Fruit fly (Drosophila melanogaster) whole organism, wandering third instar larva: ENCODE data around the gene CG32280.

Source experiments
- Abd-B ChIP-seq: fragments of >200 bp; optimal IDR thresholded peaks from 2 replicates; lab custom pipeline; 2017; ENCODE audit warnings: missing biosample characterization, missing genetic modification characterization
- CG32264 ChIP-seq: fragments of 200-800 bp; sonication (Bioruptor generic); optimal IDR thresholded peaks from 2 replicates; lab custom pipeline; 2016; ENCODE audit warnings: missing biosample characterization, missing genetic modification characterization
- CG9705 ChIP-seq: fragments of 200-800 bp; sonication (Bioruptor generic); optimal IDR thresholded peaks from 2 replicates; lab custom pipeline; 2018; ENCODE audit warnings: missing biosample characterization, mild to moderate bottlenecking, missing genetic modification characterization
- CrebA ChIP-seq: fragments of 200-800 bp; sonication (Bioruptor generic); optimal IDR thresholded peaks from 2 replicates; lab custom pipeline; 2016; ENCODE audit warnings: missing biosample characterization, mild to moderate bottlenecking, missing genetic modification characterization, borderline replicate concordance
- Dif ChIP-seq: fragments of 200-275, 200-300 bp; sonication (Bioruptor generic); optimal IDR thresholded peaks from 2 replicates; lab custom pipeline; 2018; ENCODE audit warnings: missing biosample characterization, missing genetic modification characterization; ENCODE audit not compliant: partially characterized antibody
- HLH106 ChIP-seq: fragments of 200-800 bp; optimal IDR thresholded peaks from 3 replicates; lab custom pipeline; 2019; ENCODE audit warnings: missing biosample characterization, mild to moderate bottlenecking, missing genetic modification characterization, moderate library complexity
- Hr78 ChIP-seq: fragments of >200 bp; optimal IDR thresholded peaks from 2 replicates; lab custom pipeline; 2017; ENCODE audit warnings: missing biosample characterization, missing genetic modification characterization
- Hr83 ChIP-seq: fragments of 200-300 bp; sonication (Bioruptor generic); optimal IDR thresholded peaks from 2 replicates; lab custom pipeline; 2016; ENCODE audit warnings: missing biosample characterization, mild to moderate bottlenecking, missing genetic modification characterization, moderate library complexity; ENCODE audit not compliant: poor library complexity, severe bottlenecking
- Mio ChIP-seq: sonication (Bioruptor generic); optimal IDR thresholded peaks from 2 replicates; lab custom pipeline; 2016; ENCODE audit warnings: missing biosample characterization, missing genetic modification characterization
- N ChIP-seq: fragments of >200 bp; optimal IDR thresholded peaks from 2 replicates; lab custom pipeline; 2018; ENCODE audit warnings: missing biosample characterization, missing external identifiers, missing genetic modification characterization
- OdsH ChIP-seq: fragments of 200-800 bp; sonication (Bioruptor generic); optimal IDR thresholded peaks from 2 replicates; lab custom pipeline; 2016; ENCODE audit warnings: missing biosample characterization, mild to moderate bottlenecking, missing genetic modification characterization
- Rel ChIP-seq, 2 experiments: fragments of 200-800 bp; sonication (Bioruptor generic) in 1 of 2; optimal IDR thresholded peaks; 2 replicates in 1 of 2; 3 replicates in 1 of 2; lab custom pipeline; 2016 to 2019; ENCODE audit warnings: mild to moderate bottlenecking in 2 of 2, missing biosample characterization in 2 of 2, missing genetic modification characterization in 2 of 2, moderate library complexity in 1 of 2
- Sp1 ChIP-seq: fragments of 200-800 bp; sonication (Bioruptor generic); optimal IDR thresholded peaks from 3 replicates; lab custom pipeline; 2019; ENCODE audit warnings: missing biosample characterization, mild to moderate bottlenecking, missing genetic modification characterization, moderate library complexity
- Vsx2 ChIP-seq: fragments of 200-300, 225-300 bp; sonication (Bioruptor generic); optimal IDR thresholded peaks from 2 replicates; lab custom pipeline; 2018; ENCODE audit warnings: missing biosample characterization, missing genetic modification characterization; ENCODE audit not compliant: partially characterized antibody
- br ChIP-seq: fragments of 200-800 bp; sonication (Bioruptor generic); optimal IDR thresholded peaks from 2 replicates; lab custom pipeline; 2016; ENCODE audit warnings: missing biosample characterization, missing genetic modification characterization
- brk ChIP-seq: fragments of 200-800 bp; sonication (Bioruptor generic); optimal IDR thresholded peaks from 2 replicates; lab custom pipeline; 2016; ENCODE audit warnings: missing biosample characterization, mild to moderate bottlenecking, missing genetic modification characterization
- dl ChIP-seq, 2 experiments: fragments of 175-275, 200-275 bp in 1 of 2; fragments of 200-275 bp in 1 of 2; sonication (Bioruptor generic); optimal IDR thresholded peaks; lab custom pipeline; 2018; ENCODE audit warnings: mild to moderate bottlenecking in 2 of 2, missing biosample characterization in 2 of 2, missing genetic modification characterization in 2 of 2, moderate library complexity in 2 of 2; ENCODE audit not compliant: partially characterized antibody in 2 of 2, insufficient read depth in 1 of 2
- dsf ChIP-seq: sonication (Bioruptor generic); optimal IDR thresholded peaks from 2 replicates; lab custom pipeline; 2016; ENCODE audit warnings: missing biosample characterization, missing genetic modification characterization, borderline replicate concordance
- foxo ChIP-seq, 2 experiments: fragments of 200-800 bp; sonication (Bioruptor generic); optimal IDR thresholded peaks; 2 replicates in 1 of 2; 3 replicates in 1 of 2; lab custom pipeline; 2016 to 2017; ENCODE audit warnings: missing biosample characterization in 2 of 2, missing genetic modification characterization in 2 of 2
- fru ChIP-seq: fragments of 200-800 bp; sonication (Bioruptor generic); optimal IDR thresholded peaks from 3 replicates; lab custom pipeline; 2016; ENCODE audit warnings: missing biosample characterization, mild to moderate bottlenecking, missing genetic modification characterization
- h ChIP-seq: fragments of 200-800 bp; sonication (Bioruptor generic); optimal IDR thresholded peaks from 3 replicates; lab custom pipeline; 2016; ENCODE audit warnings: missing biosample characterization, mild to moderate bottlenecking, missing genetic modification characterization
- jim ChIP-seq: fragments of 175-275, 200-325 bp; sonication (Bioruptor generic); optimal IDR thresholded peaks from 2 replicates; lab custom pipeline; 2016; ENCODE audit warnings: missing biosample characterization, mild to moderate bottlenecking, missing genetic modification characterization
- pan ChIP-seq: fragments of >200 bp; optimal IDR thresholded peaks from 2 replicates; lab custom pipeline; 2017
- psq ChIP-seq: fragments of 200-800 bp; sonication (Bioruptor generic); optimal IDR thresholded peaks from 3 replicates; lab custom pipeline; 2017; ENCODE audit warnings: missing biosample characterization, mild to moderate bottlenecking, missing genetic modification characterization, moderate library complexity
- rgr ChIP-seq: fragments of 200-800 bp; sonication (Bioruptor generic); optimal IDR thresholded peaks from 3 replicates; lab custom pipeline; 2016; ENCODE audit warnings: missing biosample characterization, mild to moderate bottlenecking, missing genetic modification characterization
- sage ChIP-seq: fragments of 200-800 bp; sonication (Bioruptor generic); optimal IDR thresholded peaks from 2 replicates; lab custom pipeline; 2016; ENCODE audit warnings: missing biosample characterization, mild to moderate bottlenecking, missing genetic modification characterization
- tai ChIP-seq: sonication (Bioruptor generic); optimal IDR thresholded peaks from 2 replicates; lab custom pipeline; 2016; ENCODE audit warnings: missing biosample characterization, missing genetic modification characterization
- usp ChIP-seq: fragments of >200 bp; optimal IDR thresholded peaks from 2 replicates; lab custom pipeline; 2017; ENCODE audit warnings: missing biosample characterization, missing genetic modification characterization

Gene CG32280

DNA sequence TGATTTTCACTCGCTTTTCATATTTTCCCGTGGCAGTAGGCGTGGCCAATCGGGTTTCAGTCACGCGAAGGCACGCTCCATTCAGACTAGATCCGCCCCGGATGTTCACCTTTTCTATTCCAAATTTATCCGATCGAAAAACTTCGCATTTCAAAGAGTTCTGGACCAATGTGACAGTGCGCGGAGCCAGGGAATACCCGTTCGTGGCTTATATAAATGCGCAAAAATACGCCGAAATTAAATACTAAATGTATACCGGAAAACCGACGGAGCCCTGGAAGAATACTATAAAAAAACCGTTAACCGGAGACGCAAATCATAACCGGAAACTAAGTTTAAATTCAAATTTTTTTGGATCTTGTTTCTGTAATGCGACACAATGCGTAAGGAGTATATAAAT lies 37.4 kb upstream of the CG32280 start, which contains the start of gene promL (continued):
- TF ChIP-seq Dif (no peak), Sp1 (GFP tag; lab: Kevin White, UChicago) (peak; percentile 63), CrebA (GFP tag; lab: Kevin White, UChicago) (no peak), Rel (GFP tag; optimal IDR thresholded peaks at IDR 0.05; lab: Kevin White, UChicago) (no peak), Rel (tag; optimal IDR thresholded peaks at IDR 0.05; lab: Kevin White, UChicago) (peak; percentile 98), Hr78 (GFP tag; lab: Kevin White, UChicago) (no peak), psq (peak; percentile 1), tai (no peak), dsf (no peak), Mio (GFP tag; lab: Kevin White, UChicago) (no peak), br (GFP tag; lab: Kevin White, UChicago) (peak; percentile 56), Abd-B (GFP tag; lab: Kevin White, UChicago) (no peak), pan (lab: Kevin White, UChicago) (no peak)

DNA sequence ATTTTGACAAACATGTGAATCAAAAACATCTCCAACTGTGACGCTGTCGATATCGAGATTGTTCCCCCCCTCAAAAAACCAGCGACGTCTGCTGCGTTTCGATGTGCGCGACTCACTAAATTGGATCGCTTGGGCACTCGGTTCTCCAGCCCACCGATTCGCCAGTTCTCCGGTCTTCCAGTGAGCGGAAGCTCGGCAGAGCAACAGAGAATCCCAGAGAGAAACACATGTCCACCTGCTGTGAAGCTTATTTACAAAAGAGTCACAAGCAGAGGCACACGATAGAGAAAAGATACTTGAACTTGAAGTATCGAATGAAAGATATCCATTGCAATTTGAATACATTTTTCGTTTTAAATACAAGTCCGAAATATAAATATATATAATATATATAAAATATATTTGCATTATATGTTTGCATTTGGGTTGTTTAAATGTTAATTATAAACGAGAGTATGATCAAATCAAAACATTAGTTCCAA lies 30.9 kb upstream of the CG32280 start:
- no peak for TF ChIP-seq foxo (GFP tag; optimal IDR thresholded peaks at IDR 0.05; lab: Kevin White, UChicago)
- TF ChIP-seq OdsH (GFP tag; lab: Kevin White, UChicago), result peak; percentile 1
- peak; percentile 78 for TF ChIP-seq Hr83 (GFP tag; lab: Kevin White, UChicago)
- peak; percentile 44 for TF ChIP-seq Dif
- no peak for TF ChIP-seq Vsx2
- TF ChIP-seq pan (lab: Kevin White, UChicago), result no peak
- TF ChIP-seq h (GFP tag; lab: Kevin White, UChicago), result peak; percentile 38
- TF ChIP-seq CG32264 (GFP tag; lab: Kevin White, UChicago), result peak; percentile 20
- peak; percentile 16 for TF ChIP-seq br (GFP tag; lab: Kevin White, UChicago)
- TF ChIP-seq Rel (GFP tag; optimal IDR thresholded peaks at IDR 0.05; lab: Kevin White, UChicago), result no peak
- TF ChIP-seq Rel (tag; optimal IDR thresholded peaks at IDR 0.05; lab: Kevin White, UChicago), result no peak
- peak; percentile 4 for TF ChIP-seq rgr
- TF ChIP-seq jim, result no peak
- TF ChIP-seq dl (GFP tag; optimal IDR thresholded peaks at IDR 0.05; lab: Kevin White, UChicago; ENCODE audit: insufficient read depth in 1 of 2, partially characterized antibody in 2 of 2), result peak; percentile 0 to 71
- TF ChIP-seq sage (GFP tag; lab: Kevin White, UChicago), result no peak
- no peak for TF ChIP-seq brk (GFP tag; lab: Kevin White, UChicago)

DNA sequence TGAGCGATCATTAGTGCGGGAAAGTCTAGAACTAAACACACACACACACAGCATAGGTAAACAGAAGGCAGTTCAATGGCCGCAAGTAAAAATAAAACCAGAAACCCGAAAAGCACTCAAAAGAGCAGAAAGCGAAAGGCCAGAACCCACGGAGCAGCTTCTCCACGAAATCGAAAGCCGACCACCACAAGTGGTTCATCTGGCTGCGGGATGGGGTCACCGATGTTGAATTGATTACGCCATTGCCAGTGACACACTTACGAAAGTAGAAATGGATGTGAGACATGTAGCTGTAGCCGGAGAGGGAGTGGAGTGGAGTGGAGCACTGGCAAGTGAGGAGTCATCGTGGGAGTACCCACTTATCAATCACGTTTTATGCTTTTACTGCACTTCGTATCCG lies 23.6 kb upstream of the CG32280 start:
- TF ChIP-seq CG9705 (GFP tag; lab: Kevin White, UChicago) (no peak), pan (lab: Kevin White, UChicago) (no peak), dsf (no peak), dl (GFP tag; optimal IDR thresholded peaks at IDR 0.05; lab: Kevin White, UChicago; ENCODE audit: insufficient read depth in 1 of 2, partially characterized antibody in 2 of 2) (no peak), usp (no peak), psq (no peak), Hr78 (GFP tag; lab: Kevin White, UChicago) (no peak), N (GFP tag; lab: Kevin White, UChicago) (no peak), Mio (GFP tag; lab: Kevin White, UChicago) (no peak), fru (GFP tag; lab: Kevin White, UChicago) (no peak)

DNA sequence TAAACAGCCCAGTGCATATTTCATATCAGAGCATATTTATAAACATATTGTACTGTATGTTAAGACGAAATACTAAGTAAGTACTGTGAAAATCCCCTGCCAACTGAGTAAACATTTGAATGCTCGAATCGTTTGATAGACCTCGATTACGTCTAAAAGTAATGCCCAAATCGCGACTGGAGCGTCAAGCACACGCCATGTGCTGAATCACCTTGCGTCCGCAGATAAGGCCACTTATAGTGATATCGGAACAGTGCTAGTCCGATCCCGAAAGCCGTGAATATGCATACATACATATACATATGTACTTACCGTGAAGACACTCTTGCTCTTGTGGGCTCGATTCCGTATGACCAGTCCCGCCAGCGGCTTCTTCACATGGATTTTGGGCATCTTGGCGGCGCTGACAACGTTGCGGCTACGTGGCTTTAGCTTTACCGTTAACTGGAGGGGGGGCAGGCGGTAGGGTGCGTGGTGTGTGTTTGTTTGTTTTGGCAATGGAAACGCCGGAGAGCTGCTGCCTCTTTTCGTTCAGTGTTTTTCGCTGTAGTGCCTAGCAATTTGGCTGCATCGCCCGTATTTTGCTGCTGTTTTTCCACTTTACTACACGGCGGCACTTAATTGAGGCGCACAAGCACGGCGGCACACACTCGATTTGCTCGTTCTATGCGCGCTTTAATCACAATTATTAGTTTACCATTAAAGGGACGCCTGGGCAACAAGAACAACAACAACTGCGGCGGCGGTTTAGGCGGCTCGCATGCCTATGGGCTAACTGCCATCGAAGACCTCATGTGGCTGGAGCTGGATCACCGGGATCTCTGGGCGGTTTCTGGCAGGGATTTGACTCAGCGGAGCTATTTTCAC lies 22.2 kb upstream of the CG32280 start:
- TF ChIP-seq HLH106 (tag; lab: Kevin White, UChicago) (no peak), h (GFP tag; lab: Kevin White, UChicago) (peak; percentile 61), Mio (GFP tag; lab: Kevin White, UChicago) (no peak), Rel (GFP tag; optimal IDR thresholded peaks at IDR 0.05; lab: Kevin White, UChicago) (no peak), Rel (tag; optimal IDR thresholded peaks at IDR 0.05; lab: Kevin White, UChicago) (peak; percentile 33)
